Fruit fly (Drosophila melanogaster): ENCODE measurements around the gene CG13994.

The CG13994 gene

dm6 chr2L:6100202-6100689, 37.5 kb downstream of the CG13994 start, which contains the start of gene stai:
Gene stai (plus strand): TSS chr2L:6100377.
- TF ChIP-seq brk (GFP tag; optimal IDR thresholded peaks at IDR 0.05) (no peak), psq (GFP tag; optimal IDR thresholded peaks at IDR 0.05) (peak; percentile 96), dmrt93B (GFP tag; optimal IDR thresholded peaks at IDR 0.05) (no peak), Sp1 (GFP tag; optimal IDR thresholded peaks at IDR 0.05) (peak; percentile 32), GATAd (GFP tag; optimal IDR thresholded peaks at IDR 0.05) (no peak), Hr83 (GFP tag; optimal IDR thresholded peaks at IDR 0.05; ENCODE audit: poor library complexity, severe bottlenecking) (no peak), CG9705 (GFP tag; optimal IDR thresholded peaks at IDR 0.05) (no peak), tai (GFP tag; optimal IDR thresholded peaks at IDR 0.05) (no peak), sv (GFP tag; optimal IDR thresholded peaks at IDR 0.05) (no peak), fru (GFP tag; optimal IDR thresholded peaks at IDR 0.05) (peak; percentile 0), Hr78 (GFP tag; optimal IDR thresholded peaks at IDR 0.05) (no peak), woc (GFP tag; optimal IDR thresholded peaks at IDR 0.05) (no peak), ey (GFP tag; optimal IDR thresholded peaks at IDR 0.05) (no peak), lola (GFP tag; optimal IDR thresholded peaks at IDR 0.05) (no peak), Rel (GFP tag; optimal IDR thresholded peaks at IDR 0.05) (no peak), Rel (tag; optimal IDR thresholded peaks at IDR 0.05) (no peak), dsf (GFP tag; optimal IDR thresholded peaks at IDR 0.05; ENCODE audit: borderline replicate concordance) (no peak), Jra (GFP tag; optimal IDR thresholded peaks at IDR 0.05) (no peak), HLH106 (tag; optimal IDR thresholded peaks at IDR 0.05) (no peak), Dif (GFP tag; optimal IDR thresholded peaks at IDR 0.05; ENCODE audit: partially characterized antibody) (no peak)

- TF ChIP-seq CG32264 (GFP tag; optimal IDR thresholded peaks at IDR 0.05) (no peak), HLH106 (tag; optimal IDR thresholded peaks at IDR 0.05) (no peak), OdsH (GFP tag; optimal IDR thresholded peaks at IDR 0.05) (no peak), CrebA (GFP tag; optimal IDR thresholded peaks at IDR 0.05; ENCODE audit: borderline replicate concordance) (no peak), jim (GFP tag; optimal IDR thresholded peaks at IDR 0.05) (no peak), Hr83 (GFP tag; optimal IDR thresholded peaks at IDR 0.05; ENCODE audit: poor library complexity, severe bottlenecking) (no peak), fru (GFP tag; optimal IDR thresholded peaks at IDR 0.05) (no peak), sage (GFP tag; optimal IDR thresholded peaks at IDR 0.05) (no peak), Vsx2 (GFP tag; optimal IDR thresholded peaks at IDR 0.05; ENCODE audit: partially characterized antibody) (no peak), Dif (GFP tag; optimal IDR thresholded peaks at IDR 0.05; ENCODE audit: partially characterized antibody) (no peak), brk (GFP tag; optimal IDR thresholded peaks at IDR 0.05) (no peak), Sp1 (GFP tag; optimal IDR thresholded peaks at IDR 0.05) (no peak), Hr78 (GFP tag; optimal IDR thresholded peaks at IDR 0.05) (no peak), Myc (optimal IDR thresholded peaks at IDR 0.05) (no peak), dmrt93B (GFP tag; optimal IDR thresholded peaks at IDR 0.05) (no peak), lola (GFP tag; optimal IDR thresholded peaks at IDR 0.05) (no peak), pan (optimal IDR thresholded peaks at IDR 0.05) (no peak)
These were observed 46.6 kb downstream of the CG13994 start for dm6 chr2L:6109313-6109847.

dm6 chr2L:6110781-6111180, 48.0 kb downstream of the CG13994 start:
- TF ChIP-seq CrebA (GFP tag; optimal IDR thresholded peaks at IDR 0.05; ENCODE audit: borderline replicate concordance) (no peak), br (GFP tag; optimal IDR thresholded peaks at IDR 0.05) (no peak), Sp1 (GFP tag; optimal IDR thresholded peaks at IDR 0.05) (no peak), Vsx2 (GFP tag; optimal IDR thresholded peaks at IDR 0.05; ENCODE audit: partially characterized antibody) (no peak), pan (optimal IDR thresholded peaks at IDR 0.05) (no peak), usp (GFP tag; optimal IDR thresholded peaks at IDR 0.05) (no peak), psq (GFP tag; optimal IDR thresholded peaks at IDR 0.05) (no peak), lola (GFP tag; optimal IDR thresholded peaks at IDR 0.05) (no peak), Hr78 (GFP tag; optimal IDR thresholded peaks at IDR 0.05) (no peak), dsf (GFP tag; optimal IDR thresholded peaks at IDR 0.05; ENCODE audit: borderline replicate concordance) (no peak), brk (GFP tag; optimal IDR thresholded peaks at IDR 0.05) (no peak)
